Worm (Caenorhabditis elegans) whole organism, mixed stage, embryonic: ENCODE results near the gene str-3.

Experiments used
- ceh-83 ChIP-seq: fragments of 200-800 bp; sonication (Bioruptor generic); optimal IDR thresholded peaks from 2 replicates; lab custom pipeline; 2018; ENCODE audit warnings: mild to moderate bottlenecking, missing genetic modification characterization, missing compliant biosample characterization
- ces-1 ChIP-seq: fragments of 150-350 bp; optimal IDR thresholded peaks from 2 replicates; lab custom pipeline; 2014; ENCODE audit warnings: missing biosample characterization, missing genetic modification reagents, missing genetic modification characterization
- lsy-2 ChIP-seq: fragments of 150-350 bp; optimal IDR thresholded peaks from 2 replicates; lab custom pipeline; 2014; ENCODE audit warnings: missing biosample characterization, missing genetic modification characterization
- mab-5 ChIP-seq: fragments of 150-350 bp; optimal IDR thresholded peaks from 2 replicates; lab custom pipeline; 2014; ENCODE audit warnings: missing biosample characterization, missing genetic modification characterization
- nhr-237 ChIP-seq: fragments of 150-350 bp; optimal IDR thresholded peaks from 2 replicates; lab custom pipeline; 2014; ENCODE audit warnings: missing biosample characterization, missing genetic modification characterization
- nhr-28 ChIP-seq: fragments of 150-350 bp; optimal IDR thresholded peaks from 2 replicates; lab custom pipeline; 2014; ENCODE audit warnings: missing biosample characterization, missing genetic modification characterization
- pha-4 ChIP-seq: fragments of 150-350 bp; optimal IDR thresholded peaks from 2 replicates; lab custom pipeline; 2018; ENCODE audit warnings: missing biosample characterization, missing genetic modification reagents, missing genetic modification characterization
- sptf-1 ChIP-seq: sonication (generic microtip); optimal IDR thresholded peaks from 2 replicates; lab custom pipeline; 2017; ENCODE audit warnings: mild to moderate bottlenecking, missing genetic modification characterization, moderate library complexity, missing compliant biosample characterization

- no peak for TF ChIP-seq nhr-28
- peak; percentile 88 for TF ChIP-seq nhr-237 (tag; lab: Kevin White, UChicago)
- peak; percentile 97 for TF ChIP-seq lsy-2 (tag; lab: Kevin White, UChicago)
- no peak for TF ChIP-seq ceh-83
- peak; percentile 86 for TF ChIP-seq ces-1 (GFP tag; lab: Kevin White, UChicago)
- TF ChIP-seq mab-5 (tag; lab: Kevin White, UChicago), result no peak
- TF ChIP-seq sptf-1, result peak; percentile 74
- peak; percentile 71 for TF ChIP-seq pha-4 (tag; lab: Kevin White, UChicago)
Observed at ce11 chrIV:11149454-11150163, 49.4 kb upstream of the str-3 start, which contains the start of the genes F01G4.6 and pfd-1.
